Worm (Caenorhabditis elegans): ENCODE measurements around the gene taf-6.2.

DNA sequence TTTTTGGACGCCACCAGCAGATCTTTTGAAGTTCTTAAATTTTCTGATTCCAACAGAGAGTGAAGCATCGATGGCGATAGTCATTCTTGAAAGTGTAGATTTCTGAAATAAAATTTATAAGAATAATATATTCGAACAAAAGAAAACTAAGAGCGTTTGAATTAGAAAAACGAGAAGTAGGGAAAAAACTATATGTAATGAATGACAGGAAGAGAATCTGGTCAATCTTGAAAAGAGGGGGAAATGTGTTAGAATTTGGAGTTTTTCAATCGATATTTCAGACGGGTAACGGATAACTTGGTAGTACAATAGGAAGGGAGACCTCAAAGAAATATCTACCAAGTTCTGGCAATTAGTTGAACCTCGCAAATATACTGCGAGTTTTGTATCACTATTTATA lies 6.0 kb upstream of the taf-6.2 start, which contains the start of gene Y37E11AL.9:
- TF ChIP-seq madf-6 (GFP tag; IDR thresholded peaks at IDR 0.05): no peak
- TF ChIP-seq B0261.1 (tag; optimal IDR thresholded peaks at IDR 0.05): no peak
- TF ChIP-seq repo-1 (tag; optimal IDR thresholded peaks at IDR 0.05): no peak
- TF ChIP-seq dpl-1 (GFP tag; optimal IDR thresholded peaks at IDR 0.05): no peak
- no peak for TF ChIP-seq atf-7 (tag; optimal IDR thresholded peaks at IDR 0.05)
- TF ChIP-seq zfh-2 (GFP tag; conservative IDR thresholded peaks at IDR 0.05): no peak
- TF ChIP-seq F23B12.7 (tag; optimal IDR thresholded peaks at IDR 0.05; ENCODE audit: insufficient read depth): no peak
- no peak for TF ChIP-seq gei-17 (GFP tag; optimal IDR thresholded peaks at IDR 0.05)
- TF ChIP-seq unc-62 (GFP tag; optimal IDR thresholded peaks at IDR 0.05): no peak
- no peak for TF ChIP-seq B0035.1 (tag; optimal IDR thresholded peaks at IDR 0.05)
- no peak for TF ChIP-seq ztf-28 (GFP tag; IDR thresholded peaks at IDR 0.05)

All from whole organism, young adult.